Fruit fly (Drosophila melanogaster): ENCODE data around the gene CG2100.

CG2100 gene

DNA sequence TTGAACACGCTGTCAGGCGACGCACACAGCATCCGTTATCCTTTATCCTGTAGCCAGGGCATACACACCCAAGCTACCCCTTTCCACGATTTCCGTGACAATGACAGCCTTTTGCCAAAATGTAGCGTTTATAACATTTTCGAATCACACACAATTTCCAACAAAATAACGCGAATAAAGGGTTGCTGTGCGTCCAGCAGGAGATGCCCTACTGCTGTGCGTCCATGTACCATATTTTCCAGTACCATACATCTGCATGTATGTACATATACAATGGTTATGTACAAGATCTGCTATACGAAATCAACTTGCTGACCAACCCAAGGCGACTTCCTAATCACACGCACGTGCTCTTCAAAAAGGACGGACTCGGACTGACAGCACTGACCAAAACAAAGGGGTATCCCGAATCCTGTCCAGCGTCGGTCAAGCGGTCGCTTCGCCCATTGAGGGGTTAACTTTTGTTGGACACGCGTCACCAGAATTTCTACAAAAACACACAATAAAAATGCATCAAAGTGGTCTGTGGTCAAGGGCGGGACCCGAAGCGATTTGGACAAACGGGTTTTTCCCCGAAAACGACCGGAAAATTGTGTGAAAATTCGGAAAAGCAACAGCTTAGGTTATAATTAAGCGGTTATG is 8.3 kb downstream of the CG2100 start:
- TF ChIP-seq CG8478 (optimal IDR thresholded peaks at IDR 0.05) (no peak), CTCF (optimal IDR thresholded peaks at IDR 0.05) (no peak)

DNA sequence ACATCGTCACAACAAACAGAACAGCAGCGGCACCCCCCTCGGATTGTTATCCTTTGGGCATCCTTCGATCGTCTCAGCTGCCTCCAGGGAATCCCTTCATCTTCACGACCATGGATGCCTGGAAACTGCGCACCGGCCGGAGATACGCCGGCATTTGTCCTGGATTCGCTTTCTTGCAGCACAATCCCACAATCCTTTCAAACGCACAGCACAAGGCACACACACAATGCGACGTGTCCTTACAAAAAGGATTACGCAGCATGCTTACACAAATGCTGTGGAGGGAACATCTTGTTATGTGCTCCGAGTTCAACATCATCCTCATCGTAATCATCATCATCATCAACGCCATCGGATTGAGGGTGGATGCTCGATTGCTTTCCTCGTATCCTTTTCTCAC is 13.0 kb downstream of the CG2100 start:
- TF ChIP-seq CG8478 (optimal IDR thresholded peaks at IDR 0.05) (no peak), CTCF (optimal IDR thresholded peaks at IDR 0.05) (no peak)

DNA sequence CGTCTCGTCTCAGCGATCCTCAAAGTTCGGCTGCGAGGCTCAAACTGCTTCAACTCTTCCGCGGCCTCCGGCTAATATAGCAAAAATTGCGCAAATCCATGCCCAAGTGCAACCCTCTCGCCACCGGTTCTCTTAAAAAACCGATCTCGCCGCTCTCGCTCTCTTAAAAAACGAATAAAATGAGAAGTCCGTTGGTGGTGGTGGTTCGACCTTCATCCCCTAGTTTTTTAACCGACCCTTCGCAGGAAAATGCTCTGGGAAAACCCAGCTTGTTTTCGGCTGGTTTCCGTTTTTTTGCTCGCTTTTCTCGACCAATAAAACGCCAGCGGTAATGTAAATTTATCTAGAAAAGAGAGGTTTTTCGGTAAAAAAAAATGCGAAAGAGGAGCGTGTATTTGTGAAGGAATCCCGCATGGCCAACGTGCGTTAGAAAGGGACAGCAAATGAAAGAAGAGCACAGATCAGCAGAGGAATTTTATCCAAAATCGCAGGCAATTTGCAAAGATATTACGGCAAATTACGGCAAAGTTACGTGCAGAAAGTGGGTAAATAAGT is 19.3 kb downstream of the CG2100 start, which contains the start of gene cas:
Gene cas (minus strand): TSS at position 51 of the 555 bp plus-strand sequence.
- no peak for TF ChIP-seq CTCF (optimal IDR thresholded peaks at IDR 0.05)
- no peak for TF ChIP-seq CG8478 (optimal IDR thresholded peaks at IDR 0.05)

DNA sequence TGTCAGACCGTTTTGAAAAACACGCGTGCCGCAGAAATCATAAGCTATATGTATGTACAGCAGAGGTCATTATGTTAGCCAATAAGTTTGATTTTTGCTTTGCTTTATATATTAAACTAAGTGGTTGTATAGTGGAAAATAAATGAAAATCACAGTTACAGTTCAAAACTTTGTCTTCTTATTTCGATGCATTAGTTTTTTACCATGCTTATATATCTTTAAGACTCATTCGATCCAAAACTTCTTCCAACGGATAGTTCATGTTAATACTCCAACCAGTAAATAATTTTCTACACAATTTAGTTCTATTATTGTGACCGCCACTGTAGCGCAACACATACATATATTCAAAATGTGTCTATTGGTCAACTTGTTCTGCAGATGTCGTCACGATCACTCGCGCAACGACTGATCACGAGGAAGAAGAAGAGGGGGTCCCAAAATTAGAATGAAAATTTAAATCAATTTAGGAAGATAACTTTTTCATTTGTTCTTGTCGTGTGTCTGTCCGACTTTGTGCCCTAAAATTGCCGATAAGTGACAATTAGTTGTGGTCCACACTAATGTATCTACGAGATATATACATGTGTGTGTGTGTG is 30.6 kb downstream of the CG2100 start:
- no peak for TF ChIP-seq CG8478 (optimal IDR thresholded peaks at IDR 0.05)
- no peak for TF ChIP-seq CTCF (optimal IDR thresholded peaks at IDR 0.05)

DNA sequence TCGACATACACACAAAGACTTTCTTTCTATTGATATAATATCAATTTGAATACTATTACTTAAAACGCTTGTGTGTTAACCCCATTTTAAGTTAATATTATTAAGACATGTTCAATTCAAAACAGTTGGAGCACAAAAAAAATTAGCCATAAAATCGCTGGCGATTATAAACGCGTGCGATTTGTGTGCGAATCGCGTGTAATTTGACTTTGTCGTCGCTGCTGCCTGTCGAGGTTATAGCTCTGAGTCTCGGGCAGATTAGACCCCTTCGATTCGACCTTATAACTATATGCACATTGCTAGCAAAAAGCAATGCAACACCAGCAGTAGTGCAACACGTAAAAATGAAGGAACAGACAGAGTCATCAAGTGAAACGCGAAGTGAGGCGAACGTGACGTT is 31.2 kb downstream of the CG2100 start:
- TF ChIP-seq CTCF (optimal IDR thresholded peaks at IDR 0.05) (no peak), CG8478 (optimal IDR thresholded peaks at IDR 0.05) (no peak)

DNA sequence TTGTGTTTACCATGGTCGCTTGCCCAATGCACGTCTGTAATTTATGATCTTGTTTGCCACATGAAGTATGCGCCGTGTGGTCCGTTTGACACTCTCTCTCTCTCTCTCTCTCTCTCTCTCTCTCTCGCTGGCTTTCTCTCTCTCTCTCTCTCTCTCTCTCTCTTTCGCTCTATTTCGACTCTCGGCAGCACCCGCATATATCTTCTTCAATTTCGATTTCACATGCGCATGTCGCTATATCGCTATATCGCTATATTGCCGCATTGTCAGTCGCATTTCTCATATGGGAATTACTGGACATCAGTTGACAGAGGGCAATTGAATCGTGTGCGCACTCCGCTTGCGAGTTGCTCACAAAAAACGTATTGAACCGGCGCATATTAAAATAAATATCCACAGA is 35.1 kb downstream of the CG2100 start:
- no peak for TF ChIP-seq CG8478 (optimal IDR thresholded peaks at IDR 0.05)
- no peak for TF ChIP-seq CTCF (optimal IDR thresholded peaks at IDR 0.05)

DNA sequence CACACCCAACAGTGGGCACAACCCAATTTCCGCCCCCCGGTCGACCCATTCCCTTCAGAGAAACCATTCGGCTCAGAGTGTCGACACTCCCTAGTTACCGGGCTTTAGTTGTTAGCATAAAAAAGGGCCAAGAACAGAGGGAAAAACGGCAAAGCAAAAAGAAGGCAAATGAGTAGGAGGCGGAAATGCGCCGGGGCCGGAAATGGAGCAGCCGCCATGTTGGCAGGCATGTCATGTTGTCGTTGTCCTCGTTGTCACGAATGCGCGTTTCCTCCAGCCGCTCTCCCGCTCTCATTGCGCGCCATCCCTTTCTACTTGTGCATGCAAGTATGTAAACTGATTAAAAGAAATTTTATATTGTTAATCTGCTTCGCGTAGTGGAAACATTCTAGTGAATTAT is 39.8 kb downstream of the CG2100 start:
- TF ChIP-seq CTCF (optimal IDR thresholded peaks at IDR 0.05) (no peak), CG8478 (optimal IDR thresholded peaks at IDR 0.05) (no peak)

DNA sequence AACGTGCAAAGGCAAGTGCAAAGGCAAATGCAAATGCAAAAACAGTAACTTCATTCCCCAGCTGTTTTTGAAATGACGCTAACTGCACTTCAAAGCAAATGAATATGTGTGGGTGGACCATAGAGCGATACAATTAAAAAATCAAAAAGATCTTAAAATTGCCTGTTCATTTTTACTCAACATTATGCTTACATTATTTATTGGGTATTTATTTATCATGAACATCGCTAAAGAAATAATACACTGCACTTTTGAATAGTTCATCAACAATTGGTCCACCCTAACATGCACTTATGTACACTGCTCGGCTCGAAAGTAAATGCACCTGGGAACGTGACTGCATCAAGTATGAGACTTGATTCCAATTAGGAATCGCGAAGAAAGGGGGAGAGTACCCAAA is 41.7 kb downstream of the CG2100 start:
- TF ChIP-seq CG8478 (optimal IDR thresholded peaks at IDR 0.05) (no peak), CTCF (optimal IDR thresholded peaks at IDR 0.05) (no peak)

DNA sequence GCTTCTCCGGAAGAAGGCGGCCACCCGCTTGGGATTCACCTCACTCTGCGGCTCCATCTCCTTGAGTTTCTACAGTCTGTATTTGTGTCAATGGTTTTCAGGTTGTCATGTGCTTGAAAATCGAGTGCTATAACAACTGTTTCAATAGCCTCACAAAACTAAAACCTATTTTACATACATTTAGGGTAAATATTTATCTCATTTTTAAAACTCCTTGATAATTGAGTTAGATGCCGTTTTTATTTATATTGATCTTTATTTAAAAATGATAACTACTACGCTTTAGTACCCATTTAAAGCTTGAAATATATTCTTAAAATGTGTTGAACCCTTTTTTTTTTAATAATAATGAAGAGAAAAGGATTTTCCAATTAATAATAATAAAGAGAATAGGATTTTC is 43.0 kb downstream of the CG2100 start, which contains the start of gene CG2104:
Gene CG2104 (minus strand): TSS at position 101 of the 400 bp plus-strand sequence.
- no peak for TF ChIP-seq CG8478 (optimal IDR thresholded peaks at IDR 0.05)
- no peak for TF ChIP-seq CTCF (optimal IDR thresholded peaks at IDR 0.05)

DNA sequence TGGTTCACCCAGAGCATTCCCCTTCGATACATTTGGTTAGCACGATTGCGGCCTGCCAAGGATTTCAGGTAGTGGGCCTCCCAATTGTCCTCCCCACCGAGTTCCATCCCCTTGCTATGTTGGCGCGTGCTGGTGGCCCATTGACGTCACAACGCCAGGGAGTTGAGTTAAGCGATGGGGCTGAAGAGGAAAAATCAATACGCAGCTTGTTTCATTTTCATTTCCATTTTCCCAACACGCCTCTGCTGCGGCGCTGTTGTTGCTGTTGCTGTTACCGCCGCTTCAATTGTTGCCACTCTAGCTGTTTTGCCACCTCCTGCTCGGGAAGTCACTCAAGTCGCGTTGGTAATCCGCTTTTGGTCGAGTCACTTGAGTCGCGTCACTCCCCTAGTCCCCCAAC is 45.1 kb downstream of the CG2100 start:
- TF ChIP-seq CTCF (optimal IDR thresholded peaks at IDR 0.05) (no peak), CG8478 (optimal IDR thresholded peaks at IDR 0.05) (no peak)

DNA sequence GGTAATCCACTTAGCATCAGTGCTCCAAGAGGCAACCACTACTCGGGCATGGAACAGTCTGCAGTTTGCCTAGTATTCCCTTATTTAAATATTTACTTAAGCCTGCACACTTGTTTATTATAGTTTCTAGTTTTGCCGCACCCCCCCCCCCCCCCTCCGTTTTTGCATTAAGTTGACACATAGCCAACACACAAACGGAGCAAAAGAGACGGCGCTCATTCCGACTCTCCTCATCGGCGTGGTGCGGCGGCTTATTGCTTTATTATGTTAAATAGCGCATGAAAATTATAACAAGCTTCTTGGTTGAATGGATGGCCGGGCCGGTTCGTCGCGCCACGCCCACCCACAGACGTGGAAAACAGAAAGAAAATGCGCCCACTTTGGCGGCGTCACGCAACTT is 46.5 kb downstream of the CG2100 start:
- no peak for TF ChIP-seq CG8478 (optimal IDR thresholded peaks at IDR 0.05)
- no peak for TF ChIP-seq CTCF (optimal IDR thresholded peaks at IDR 0.05)

DNA sequence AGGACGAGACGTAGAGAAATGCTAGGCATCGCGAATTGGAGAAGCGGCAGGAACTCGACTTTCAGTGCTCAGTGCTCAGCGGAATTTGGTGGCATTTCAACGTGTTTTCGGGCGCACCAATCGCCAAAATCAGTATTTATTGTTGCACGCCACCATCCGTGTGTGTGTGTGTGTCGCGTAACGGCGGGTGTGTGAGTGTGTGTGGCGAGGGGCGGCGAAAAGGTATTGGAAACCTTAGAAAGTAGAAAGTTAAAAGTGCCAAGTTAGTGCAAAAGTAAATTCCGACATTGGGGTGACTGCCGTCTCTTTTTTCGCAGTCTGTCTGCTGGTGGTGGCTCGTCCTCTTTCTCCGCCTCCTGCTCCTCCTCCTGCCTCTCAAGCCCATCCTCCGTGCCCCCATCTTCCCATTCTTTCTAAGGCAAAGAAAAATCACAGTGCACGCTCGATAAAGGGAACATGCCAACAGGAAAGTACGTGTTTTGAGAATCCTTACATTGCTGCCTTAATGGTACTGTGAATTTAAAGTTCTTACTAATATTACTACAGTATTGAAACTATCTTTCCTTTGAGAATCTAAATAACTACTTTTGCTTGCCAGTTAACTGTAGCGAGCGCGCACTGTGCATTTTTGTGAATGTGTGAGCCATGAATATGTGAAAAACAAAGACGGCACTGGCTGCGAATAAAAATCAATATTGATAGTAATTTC is 50.0 kb downstream of the CG2100 start:
- TF ChIP-seq CG8478 (optimal IDR thresholded peaks at IDR 0.05) (no peak), CTCF (optimal IDR thresholded peaks at IDR 0.05) (no peak)

DNA sequence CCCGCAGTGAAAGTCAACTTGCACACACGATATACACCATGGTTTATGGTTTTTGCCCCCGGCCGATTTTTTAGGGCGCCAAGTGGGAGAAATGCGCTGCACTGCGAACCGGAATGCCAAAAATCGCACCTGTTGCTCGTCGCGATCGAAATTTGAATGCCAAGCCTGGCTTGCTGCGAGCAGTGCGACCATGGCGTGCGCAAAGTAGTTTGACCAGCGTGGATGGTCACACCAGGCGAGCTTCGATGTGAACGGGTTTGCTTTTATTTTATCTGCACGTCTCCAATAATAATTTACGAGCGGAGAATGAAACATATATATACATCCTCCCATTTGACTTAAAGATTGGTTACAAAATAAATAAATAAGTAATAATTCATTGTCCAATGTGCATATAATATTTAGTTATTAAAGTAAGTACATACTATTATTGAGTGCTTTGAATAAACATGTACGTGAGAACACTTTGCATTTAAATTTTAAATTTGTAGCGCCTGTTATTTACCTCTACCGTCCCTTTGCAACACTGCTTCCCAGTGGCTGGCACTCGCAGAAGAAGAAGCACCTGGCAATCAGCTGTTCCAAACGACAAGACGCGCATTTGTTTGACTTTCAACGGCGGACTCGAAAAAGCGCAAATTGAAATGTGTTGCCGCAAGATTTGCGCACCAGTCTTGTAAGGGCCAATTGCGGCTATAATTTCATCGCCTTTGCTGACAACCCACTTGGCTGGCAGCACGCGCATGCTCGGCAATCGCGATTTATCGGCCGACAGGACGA is 50.7 kb downstream of the CG2100 start, which contains the start of the genes Rab23 and plx:
Gene Rab23 (minus strand): TSS at position 166 of the 780 bp plus-strand sequence.
Gene plx (plus strand): TSS at position 587 of the 780 bp plus-strand sequence.
- TF ChIP-seq CG8478 (optimal IDR thresholded peaks at IDR 0.05) (no peak), CTCF (optimal IDR thresholded peaks at IDR 0.05) (peak in 1 of 2 experiments; percentile 27)

All from S2 (cell line).